Worm (Caenorhabditis elegans) whole organism, L2 larva: ENCODE measurements around the gene H41C03.2.

Source experiments
- C34F6.9 ChIP-seq: fragments of 150-350 bp; optimal IDR thresholded peaks from 2 replicates; lab custom pipeline; 2014; ENCODE audit warnings: missing biosample characterization, missing genetic modification characterization
- F13H6.1 ChIP-seq: sonication (generic microtip); optimal IDR thresholded peaks from 2 replicates; lab custom pipeline; 2016; ENCODE audit warnings: missing genetic modification characterization, missing compliant biosample characterization
- R02D3.7 ChIP-seq: fragments of 150-350 bp; optimal IDR thresholded peaks from 2 replicates; lab custom pipeline; 2014; ENCODE audit warnings: missing biosample characterization, missing genetic modification characterization
- Y55F3AM.14 ChIP-seq: fragments of 200-800 bp; sonication (Bioruptor generic); optimal IDR thresholded peaks from 2 replicates; lab custom pipeline; 2018; ENCODE audit warnings: mild to moderate bottlenecking, missing genetic modification characterization, missing compliant biosample characterization
- ZK546.5 ChIP-seq: sonication (generic microtip); optimal IDR thresholded peaks from 2 replicates; lab custom pipeline; 2017; ENCODE audit warnings: missing biosample characterization, missing genetic modification characterization
- aly-2 ChIP-seq: fragments of 150-350 bp; optimal IDR thresholded peaks from 2 replicates; lab custom pipeline; 2014; ENCODE audit warnings: missing biosample characterization, missing genetic modification characterization
- ama-1 ChIP-seq: fragments of 150-350 bp; optimal IDR thresholded peaks from 2 replicates; lab custom pipeline; 2018; ENCODE audit warnings: inconsistent platforms
- blmp-1 ChIP-seq: sonication (generic microtip); optimal IDR thresholded peaks from 2 replicates; lab custom pipeline; 2017; ENCODE audit warnings: missing genetic modification characterization, mild to moderate bottlenecking, missing compliant biosample characterization, antibody characterized with exemption, moderate library complexity; ENCODE audit not compliant: insufficient read depth
- ceh-16 ChIP-seq: fragments of 150-350 bp; optimal IDR thresholded peaks from 2 replicates; lab custom pipeline; 2014; ENCODE audit warnings: missing biosample characterization, missing genetic modification characterization
- ceh-82 ChIP-seq: fragments of 150-350 bp; optimal IDR thresholded peaks from 2 replicates; lab custom pipeline; 2014; ENCODE audit warnings: missing biosample characterization, missing genetic modification characterization
- crh-2 ChIP-seq: sonication (generic microtip); optimal IDR thresholded peaks from 2 replicates; lab custom pipeline; 2017; ENCODE audit warnings: missing biosample characterization, missing genetic modification characterization
- dmd-4 ChIP-seq: sonication (generic microtip); optimal IDR thresholded peaks from 2 replicates; lab custom pipeline; 2017; ENCODE audit warnings: missing biosample characterization, missing genetic modification characterization
- egl-27 ChIP-seq: sonication (generic microtip); optimal IDR thresholded peaks from 3 replicates; lab custom pipeline; 2017; ENCODE audit warnings: missing biosample characterization, missing genetic modification reagents, missing genetic modification characterization
- elt-1 ChIP-seq: fragments of 150-350 bp; optimal IDR thresholded peaks from 2 replicates; lab custom pipeline; 2014; ENCODE audit warnings: missing biosample characterization, missing genetic modification characterization
- elt-3 ChIP-seq: sonication (generic microtip); optimal IDR thresholded peaks from 2 replicates; lab custom pipeline; 2017; ENCODE audit warnings: missing biosample characterization, missing genetic modification characterization
- fos-1 ChIP-seq: fragments of 150-350 bp; optimal IDR thresholded peaks from 2 replicates; lab custom pipeline; 2014; ENCODE audit warnings: missing biosample characterization, missing genetic modification characterization
- gmeb-1 ChIP-seq: fragments of 150-350 bp; optimal IDR thresholded peaks from 2 replicates; lab custom pipeline; 2014; ENCODE audit warnings: missing biosample characterization, missing genetic modification characterization
- lin-11 ChIP-seq: fragments of 150-350 bp; sonication (generic microtip); optimal IDR thresholded peaks from 2 replicates; lab custom pipeline; 2014; ENCODE audit warnings: missing biosample characterization, missing genetic modification characterization, inconsistent platforms, mixed read lengths
- lin-39 ChIP-seq: fragments of 150-350 bp; optimal IDR thresholded peaks from 2 replicates; lab custom pipeline; 2014; ENCODE audit warnings: missing biosample characterization, missing genetic modification reagents, missing genetic modification characterization
- lsy-2 ChIP-seq, 2 experiments: fragments of 150-350 bp in 1 of 2; sonication (generic microtip) in 1 of 2; optimal IDR thresholded peaks; 2 replicates each; lab custom pipeline; 2014 to 2017; ENCODE audit warnings: missing biosample characterization in 2 of 2, missing genetic modification characterization in 2 of 2
- mdl-1 ChIP-seq, 2 experiments: fragments of 150-350 bp in 1 of 2; sonication (generic microtip) in 1 of 2; optimal IDR thresholded peaks; 2 replicates each; lab custom pipeline; 2017; ENCODE audit warnings: missing biosample characterization in 2 of 2, missing genetic modification characterization in 2 of 2
- nhr-11 ChIP-seq: fragments of 150-350 bp; optimal IDR thresholded peaks from 2 replicates; lab custom pipeline; 2014; ENCODE audit warnings: missing biosample characterization, missing genetic modification characterization
- nhr-129 ChIP-seq: fragments of 150-350 bp; optimal IDR thresholded peaks from 2 replicates; lab custom pipeline; 2014; ENCODE audit warnings: missing biosample characterization, missing genetic modification characterization
- nhr-21 ChIP-seq: fragments of 150-350 bp; optimal IDR thresholded peaks from 2 replicates; lab custom pipeline; 2014; ENCODE audit warnings: missing biosample characterization, missing genetic modification characterization
- nhr-23 ChIP-seq: fragments of 150-350 bp; optimal IDR thresholded peaks from 2 replicates; lab custom pipeline; 2014; ENCODE audit warnings: missing biosample characterization, missing genetic modification reagents, missing genetic modification characterization
- nhr-237 ChIP-seq: fragments of 150-350 bp; optimal IDR thresholded peaks from 2 replicates; lab custom pipeline; 2014; ENCODE audit warnings: missing biosample characterization, missing genetic modification characterization
- nhr-25 ChIP-seq: fragments of 150-350 bp; sonication (generic microtip); optimal IDR thresholded peaks from 3 replicates; lab custom pipeline; 2014; ENCODE audit warnings: missing biosample characterization, missing genetic modification characterization
- nhr-6 ChIP-seq: fragments of 150-350 bp; optimal IDR thresholded peaks from 2 replicates; lab custom pipeline; 2014; ENCODE audit warnings: missing biosample characterization, missing genetic modification characterization
- nhr-77 ChIP-seq: fragments of 150-350 bp; optimal IDR thresholded peaks from 2 replicates; lab custom pipeline; 2014; ENCODE audit warnings: missing biosample characterization, missing genetic modification characterization
- peb-1 ChIP-seq: fragments of 150-350 bp; optimal IDR thresholded peaks from 2 replicates; lab custom pipeline; 2014; ENCODE audit warnings: missing biosample characterization, missing genetic modification characterization
- sem-4 ChIP-seq: fragments of 150-350 bp; optimal IDR thresholded peaks from 2 replicates; lab custom pipeline; 2014; ENCODE audit warnings: missing biosample characterization, missing genetic modification reagents, missing genetic modification characterization
- skn-1 ChIP-seq: sonication (generic microtip); optimal IDR thresholded peaks from 2 replicates; lab custom pipeline; 2017; ENCODE audit warnings: missing biosample characterization, missing genetic modification characterization
- sma-3 ChIP-seq: sonication (generic microtip); optimal IDR thresholded peaks from 2 replicates; lab custom pipeline; 2016; ENCODE audit warnings: missing genetic modification reagents, missing genetic modification characterization, missing compliant biosample characterization
- sma-9 ChIP-seq, 2 experiments: fragments of 150-350 bp in 1 of 2; sonication (generic microtip) in 1 of 2; optimal IDR thresholded peaks; 2 replicates each; lab custom pipeline; 2014 to 2016; ENCODE audit warnings: missing genetic modification characterization in 2 of 2, mild to moderate bottlenecking in 1 of 2, missing biosample characterization in 1 of 2, missing compliant biosample characterization in 1 of 2, missing genetic modification reagents in 1 of 2, moderate library complexity in 1 of 2
- snpc-4 ChIP-seq: fragments of 150-350 bp; optimal IDR thresholded peaks from 2 replicates; lab custom pipeline; 2014; ENCODE audit warnings: missing biosample characterization, missing genetic modification characterization
- unc-39 ChIP-seq: fragments of 150-350 bp; optimal IDR thresholded peaks from 2 replicates; lab custom pipeline; 2014; ENCODE audit warnings: missing biosample characterization, missing genetic modification characterization
- unc-55 ChIP-seq: fragments of 150-350 bp; sonication (generic microtip); optimal IDR thresholded peaks from 3 replicates; lab custom pipeline; 2014; ENCODE audit warnings: missing biosample characterization, missing genetic modification reagents, missing genetic modification characterization
- unc-62 ChIP-seq: fragments of 150-350 bp; optimal IDR thresholded peaks from 2 replicates; lab custom pipeline; 2014; ENCODE audit warnings: missing biosample characterization, missing genetic modification reagents, missing genetic modification characterization
- zag-1 ChIP-seq: fragments of 150-350 bp; optimal IDR thresholded peaks from 2 replicates; lab custom pipeline; 2014; ENCODE audit warnings: missing biosample characterization, missing genetic modification characterization
- ztf-11 ChIP-seq: sonication (generic microtip); optimal IDR thresholded peaks from 2 replicates; lab custom pipeline; 2017; ENCODE audit warnings: missing biosample characterization, missing genetic modification characterization

H41C03.2 gene

ce11 chrII:5852007-5852406 is at the start of gene H41C03.2:
Gene H41C03.2, minus strand, starts transcription at chrII:5852107.
- no peak for TF ChIP-seq unc-55 (GFP tag; lab: Kevin White, UChicago)
- TF ChIP-seq zag-1 (tag; lab: Kevin White, UChicago) = no peak
- TF ChIP-seq elt-3 (tag; lab: Kevin White, UChicago) = no peak
- TF ChIP-seq sma-3 (GFP tag; lab: Kevin White, UChicago) = no peak
- no peak for TF ChIP-seq blmp-1
- TF ChIP-seq aly-2 (tag; lab: Kevin White, UChicago) = no peak
- no peak for TF ChIP-seq dmd-4 (tag; lab: Kevin White, UChicago)
- TF ChIP-seq sem-4 (tag; lab: Kevin White, UChicago) = no peak
- TF ChIP-seq, all 48 proteins: peak for 0

ce11 chrII:5901407-5902026 is 49.6 kb upstream of the H41C03.2 start:
- TF ChIP-seq aly-2 (tag; lab: Kevin White, UChicago) (no peak), zag-1 (tag; lab: Kevin White, UChicago) (peak; percentile 39), nhr-23 (tag; lab: Kevin White, UChicago) (no peak), sma-9 (GFP tag; optimal IDR thresholded peaks at IDR 0.05; lab: Kevin White, UChicago) (peak; percentile 39), sma-9 (tag; optimal IDR thresholded peaks at IDR 0.05; lab: Kevin White, UChicago) (no peak), nhr-25 (no peak), unc-62 (GFP tag; lab: Kevin White, UChicago) (no peak), fos-1 (tag; lab: Kevin White, UChicago) (peak; percentile 38), lsy-2 (tag; optimal IDR thresholded peaks at IDR 0.05; lab: Kevin White, UChicago) (peak in 1 of 2 experiments; percentile 28), F13H6.1 (tag; lab: Kevin White, UChicago) (peak; percentile 52), lin-39 (tag; lab: Kevin White, UChicago) (peak; percentile 18), nhr-77 (tag; lab: Kevin White, UChicago) (no peak), gmeb-1 (no peak), Y55F3AM.14 (GFP tag; lab: Kevin White, UChicago) (peak; percentile 45), elt-1 (tag; lab: Kevin White, UChicago) (no peak), egl-27 (peak; percentile 22), sem-4 (tag; lab: Kevin White, UChicago) (peak; percentile 7), ceh-82 (tag; lab: Kevin White, UChicago) (no peak), nhr-237 (tag; lab: Kevin White, UChicago) (no peak), ceh-16 (tag; lab: Kevin White, UChicago) (peak; percentile 11), sma-3 (GFP tag; lab: Kevin White, UChicago) (no peak), unc-39 (no peak), mdl-1 (tag; optimal IDR thresholded peaks at IDR 0.05; lab: Kevin White, UChicago) (peak in 1 of 2 experiments; percentile 7), nhr-129 (tag; lab: Kevin White, UChicago) (no peak), blmp-1 (no peak), peb-1 (tag; lab: Kevin White, UChicago) (peak; percentile 46), ama-1 (lab: Kevin White, UChicago) (no peak), unc-55 (GFP tag; lab: Kevin White, UChicago) (peak; percentile 35), nhr-21 (peak; percentile 61), C34F6.9 (no peak), snpc-4 (tag; lab: Kevin White, UChicago) (no peak), nhr-6 (tag; lab: Kevin White, UChicago) (no peak), ZK546.5 (no peak)

ce11 chrII:5899865-5900486 is 48.1 kb upstream of the H41C03.2 start:
- no peak for TF ChIP-seq gmeb-1
- TF ChIP-seq fos-1 (tag; lab: Kevin White, UChicago) = peak; percentile 46
- TF ChIP-seq skn-1 = no peak
- no peak for TF ChIP-seq crh-2
- TF ChIP-seq blmp-1 = peak; percentile 31

DNA sequence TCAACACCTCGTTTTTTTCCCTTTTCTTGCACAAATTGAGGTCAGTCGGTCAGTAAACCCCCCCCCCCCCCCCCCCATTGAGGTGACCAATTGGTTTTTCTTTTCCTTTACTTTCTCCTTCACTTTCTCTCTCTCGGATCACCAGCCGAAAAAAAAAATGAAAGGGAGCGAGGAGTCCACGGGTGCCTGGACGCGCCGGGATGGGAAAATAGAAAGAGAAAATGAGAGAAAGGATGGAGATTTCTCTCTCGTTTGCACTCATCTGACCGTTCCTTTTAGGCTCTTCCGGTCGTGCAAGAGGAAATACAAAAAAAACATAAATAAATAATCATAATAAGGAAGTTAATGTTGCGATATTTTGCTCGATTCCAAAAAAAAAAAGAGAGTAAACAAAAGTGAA is 47.2 kb upstream of the H41C03.2 start:
- TF ChIP-seq nhr-237 (tag; lab: Kevin White, UChicago) (no peak), nhr-11 (tag; lab: Kevin White, UChicago) (no peak), sem-4 (tag; lab: Kevin White, UChicago) (no peak), ceh-82 (tag; lab: Kevin White, UChicago) (no peak), ceh-16 (tag; lab: Kevin White, UChicago) (no peak), blmp-1 (peak; percentile 96), lin-39 (tag; lab: Kevin White, UChicago) (no peak), C34F6.9 (no peak), unc-62 (GFP tag; lab: Kevin White, UChicago) (no peak), Y55F3AM.14 (GFP tag; lab: Kevin White, UChicago) (no peak), R02D3.7 (tag; lab: Kevin White, UChicago) (no peak), sma-9 (GFP tag; optimal IDR thresholded peaks at IDR 0.05; lab: Kevin White, UChicago) (no peak), sma-9 (tag; optimal IDR thresholded peaks at IDR 0.05; lab: Kevin White, UChicago) (no peak), lin-11 (no peak), sma-3 (GFP tag; lab: Kevin White, UChicago) (no peak), ama-1 (lab: Kevin White, UChicago) (no peak), egl-27 (peak; percentile 26), mdl-1 (tag; optimal IDR thresholded peaks at IDR 0.05; lab: Kevin White, UChicago) (no peak), crh-2 (no peak), lsy-2 (tag; optimal IDR thresholded peaks at IDR 0.05; lab: Kevin White, UChicago) (peak in 1 of 2 experiments; percentile 6), nhr-77 (tag; lab: Kevin White, UChicago) (no peak), nhr-21 (no peak), ztf-11 (no peak), F13H6.1 (tag; lab: Kevin White, UChicago) (peak; percentile 19), elt-1 (tag; lab: Kevin White, UChicago) (no peak)
